Fruit fly (Drosophila melanogaster): ENCODE results near the gene chp.

- TF ChIP-seq CG8478 (optimal IDR thresholded peaks at IDR 0.05) (no peak), pan (optimal IDR thresholded peaks at IDR 0.05) (no peak), EcR (GFP tag; optimal IDR thresholded peaks at IDR 0.05) (no peak)
Observed at dm6 chr3R:31231134-31231533, 20.6 kb upstream of the chp start.

All from whole organism.